Fruit fly (Drosophila melanogaster): Measurements from ENCODE around the gene Bub3.
A peak's percentile ranks its signal among the peaks of the same experiment; 100 is the strongest.

Bub3 gene

DNA sequence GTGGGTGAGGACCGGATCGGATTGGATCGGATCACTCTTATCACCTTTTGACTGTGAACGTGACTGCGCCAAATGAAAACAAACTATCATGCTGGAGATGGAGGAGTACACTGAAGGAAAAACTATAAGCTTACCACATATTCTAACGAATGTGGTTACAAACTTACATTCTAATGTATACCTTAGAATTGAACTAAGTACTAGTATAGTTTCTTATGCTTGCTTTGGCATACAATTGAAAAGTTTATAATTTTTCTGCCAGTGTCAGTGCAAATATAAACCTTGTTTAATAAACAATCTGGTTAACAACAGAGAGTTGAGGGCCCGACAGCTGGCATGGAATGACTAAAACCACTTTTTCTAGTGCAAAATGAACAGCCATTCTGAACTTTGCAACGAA is 42.3 kb upstream of the Bub3 start (continued):
- TF ChIP-seq CG8478 (optimal IDR thresholded peaks at IDR 0.05) (no peak), gem (tag; optimal IDR thresholded peaks at IDR 0.05) (peak; percentile 72), CG2875 (GFP tag; optimal IDR thresholded peaks at IDR 0.05) (no peak), Ets65A (GFP tag) (peak; percentile 14), Pdp1 (GFP tag; optimal IDR thresholded peaks at IDR 0.05) (peak in 1 of 2 experiments; percentile 17), CG9797 (GFP tag; optimal IDR thresholded peaks at IDR 0.05) (no peak), Xbp1 (GFP tag; optimal IDR thresholded peaks at IDR 0.05) (peak; percentile 29), CG13775 (GFP tag; optimal IDR thresholded peaks at IDR 0.05) (no peak), CG13894 (tag; optimal IDR thresholded peaks at IDR 0.05) (no peak), Antp (GFP tag; optimal IDR thresholded peaks at IDR 0.05) (peak; percentile 13), Nf-YA (GFP tag; IDR thresholded peaks at IDR 0.05) (0 out of 2 replicates have a peak, but pooled peaks have one; percentile 19), vfl (GFP tag; optimal IDR thresholded peaks at IDR 0.05) (no peak), repo (GFP tag; optimal IDR thresholded peaks at IDR 0.05) (no peak), CG10565 (GFP tag; optimal IDR thresholded peaks at IDR 0.05) (no peak), CG32772 (GFP tag; IDR thresholded peaks at IDR 0.05) (no peak), CG17385 (GFP tag; optimal IDR thresholded peaks at IDR 0.05) (no peak), CG17359 (tag; optimal IDR thresholded peaks at IDR 0.05) (peak; percentile 55), salm (tag; optimal IDR thresholded peaks at IDR 0.05) (peak; percentile 32), crp (GFP tag; optimal IDR thresholded peaks at IDR 0.05) (no peak), nmo (GFP tag; optimal IDR thresholded peaks at IDR 0.05) (peak; percentile 25), CG17912 (GFP tag; optimal IDR thresholded peaks at IDR 0.05) (no peak), CG30431 (GFP tag; optimal IDR thresholded peaks at IDR 0.05) (no peak), Hey (tag; optimal IDR thresholded peaks at IDR 0.05) (no peak), CG7357 (GFP tag; IDR thresholded peaks at IDR 0.05) (0 out of 3 replicates have a peak, but pooled peaks have one; percentile 17), prd (optimal IDR thresholded peaks at IDR 0.05) (no peak), prd (GFP tag; IDR thresholded peaks at IDR 0.05) (peak; percentile 31; the same call in 1 of the 3 replicates), tx (GFP tag; optimal IDR thresholded peaks at IDR 0.05) (no peak), nerfin-1 (tag; optimal IDR thresholded peaks at IDR 0.05) (no peak), klu (GFP tag; IDR thresholded peaks at IDR 0.05) (no peak), CG12155 (GFP tag; optimal IDR thresholded peaks at IDR 0.05) (no peak), Elba2 (GFP tag; optimal IDR thresholded peaks at IDR 0.05) (no peak), CG4328 (GFP tag; optimal IDR thresholded peaks at IDR 0.05) (no peak), Atf3 (GFP tag; optimal IDR thresholded peaks at IDR 0.05) (no peak), CoRest (tag; optimal IDR thresholded peaks at IDR 0.05) (peak; percentile 6), B-H2 (GFP tag; optimal IDR thresholded peaks at IDR 0.05) (no peak), CG6683 (GFP tag; optimal IDR thresholded peaks at IDR 0.05) (no peak), dmrt99B (tag; optimal IDR thresholded peaks at IDR 0.05) (peak; percentile 74), Mrtf (GFP tag; IDR thresholded peaks at IDR 0.05) (no peak), CG15696 (tag; optimal IDR thresholded peaks at IDR 0.05) (no peak), CG34224 (GFP tag; IDR thresholded peaks at IDR 0.05; ENCODE audit: partially characterized antibody) (no peak), bab2 (GFP tag; optimal IDR thresholded peaks at IDR 0.05) (peak; percentile 31), ham (GFP tag; IDR thresholded peaks at IDR 0.05) (no peak), bcd (GFP tag; optimal IDR thresholded peaks at IDR 0.05) (no peak), CG18476 (GFP tag; optimal IDR thresholded peaks at IDR 0.05) (no peak), CG13424 (tag; optimal IDR thresholded peaks at IDR 0.05) (peak; percentile 22), az2 (GFP tag; optimal IDR thresholded peaks at IDR 0.05) (no peak), CG10209 (GFP tag; optimal IDR thresholded peaks at IDR 0.05) (no peak), Hr39 (optimal IDR thresholded peaks at IDR 0.05) (no peak), CG10267 (tag; optimal IDR thresholded peaks at IDR 0.05) (no peak), CG7839 (tag; optimal IDR thresholded peaks at IDR 0.05) (peak; percentile 54), tup (GFP tag; optimal IDR thresholded peaks at IDR 0.05) (no peak), en (GFP tag; optimal IDR thresholded peaks at IDR 0.05) (no peak)
